Worm (Caenorhabditis elegans): ENCODE results near the gene F43C1.7.

Gene F43C1.7

DNA sequence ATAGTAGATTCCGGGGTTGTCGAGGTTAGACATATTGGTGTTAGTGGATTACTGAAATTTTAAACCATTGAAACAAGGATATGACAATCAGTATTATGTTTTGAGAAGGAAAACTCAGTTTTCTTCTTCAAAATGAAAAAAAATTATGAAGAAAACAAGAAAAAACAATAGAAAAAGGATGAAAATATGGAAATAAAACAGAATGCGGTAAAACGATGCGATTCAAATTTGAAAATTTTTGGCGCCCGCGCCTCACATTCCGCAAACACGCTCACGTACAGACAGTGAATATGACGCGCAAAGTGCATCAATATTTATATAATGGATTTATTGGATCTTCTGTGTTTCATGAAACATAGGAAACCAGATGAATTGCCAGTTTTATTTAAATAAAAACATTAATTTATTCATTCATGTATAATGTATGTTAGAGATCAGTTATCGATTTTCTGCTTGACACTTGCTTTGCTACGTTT, 48.9 kb upstream of the F43C1.7 start, which contains the start of gene mcm-5 (continued):
- TF ChIP-seq egrh-3 (GFP tag; IDR thresholded peaks at IDR 0.05) (no peak), egl-18 (GFP tag; IDR thresholded peaks at IDR 0.05) (no peak), lin-35 (GFP tag; optimal IDR thresholded peaks at IDR 0.05) (peak in 1 of 3 experiments; percentile 45), Y67H2A.10 (GFP tag; conservative IDR thresholded peaks at IDR 0.05) (no peak), unc-62 (GFP tag; optimal IDR thresholded peaks at IDR 0.05) (no peak), ccch-3 (GFP tag; optimal IDR thresholded peaks at IDR 0.05) (no peak), lsl-1 (GFP tag; optimal IDR thresholded peaks at IDR 0.05) (peak; percentile 74), F57C9.4 (tag; optimal IDR thresholded peaks at IDR 0.05) (no peak), bed-2 (GFP tag; IDR thresholded peaks at IDR 0.05) (no peak), snpc-1.3 (tag; optimal IDR thresholded peaks at IDR 0.05; ENCODE audit: insufficient read depth) (peak; percentile 56), K11D2.4 (GFP tag; IDR thresholded peaks at IDR 0.05) (no peak), aptf-2 (GFP tag; conservative IDR thresholded peaks at IDR 0.05) (no peak), lin-40 (tag; optimal IDR thresholded peaks at IDR 0.05) (no peak), bed-1 (GFP tag; IDR thresholded peaks at IDR 0.05) (no peak), sdz-38 (tag; optimal IDR thresholded peaks at IDR 0.05) (no peak), F22D6.2 (tag; optimal IDR thresholded peaks at IDR 0.05) (no peak), ztf-25 (GFP tag; IDR thresholded peaks at IDR 0.05) (no peak), dpl-1 (GFP tag; optimal IDR thresholded peaks at IDR 0.05) (peak; percentile 89), lin-54 (GFP tag; optimal IDR thresholded peaks at IDR 0.05) (peak; percentile 85), fkh-3 (tag; optimal IDR thresholded peaks at IDR 0.05) (no peak), ztf-26 (tag; optimal IDR thresholded peaks at IDR 0.05) (no peak), rpc-1 (optimal IDR thresholded peaks at IDR 0.05) (no peak), rpc-1 (tag; optimal IDR thresholded peaks at IDR 0.05) (no peak), ama-1 (optimal IDR thresholded peaks at IDR 0.05) (no peak), ama-1 (GFP tag; optimal IDR thresholded peaks at IDR 0.05) (no peak), lin-26 (GFP tag; IDR thresholded peaks at IDR 0.05) (no peak), ceh-79 (tag; optimal IDR thresholded peaks at IDR 0.05) (no peak), madf-3 (GFP tag; IDR thresholded peaks at IDR 0.05) (peak; percentile 85), tbx-9 (tag; optimal IDR thresholded peaks at IDR 0.05; ENCODE audit: borderline replicate concordance) (no peak), rcor-1 (GFP tag; IDR thresholded peaks at IDR 0.05) (no peak), ztf-22 (GFP tag; optimal IDR thresholded peaks at IDR 0.05) (no peak), ceh-100 (GFP tag; IDR thresholded peaks at IDR 0.05) (no peak), F10E7.11 (tag; optimal IDR thresholded peaks at IDR 0.05) (no peak), zfh-2 (GFP tag; conservative IDR thresholded peaks at IDR 0.05) (no peak), ets-4 (GFP tag; optimal IDR thresholded peaks at IDR 0.05) (no peak), F33H1.4 (GFP tag; IDR thresholded peaks at IDR 0.05) (peak; percentile 60)

DNA sequence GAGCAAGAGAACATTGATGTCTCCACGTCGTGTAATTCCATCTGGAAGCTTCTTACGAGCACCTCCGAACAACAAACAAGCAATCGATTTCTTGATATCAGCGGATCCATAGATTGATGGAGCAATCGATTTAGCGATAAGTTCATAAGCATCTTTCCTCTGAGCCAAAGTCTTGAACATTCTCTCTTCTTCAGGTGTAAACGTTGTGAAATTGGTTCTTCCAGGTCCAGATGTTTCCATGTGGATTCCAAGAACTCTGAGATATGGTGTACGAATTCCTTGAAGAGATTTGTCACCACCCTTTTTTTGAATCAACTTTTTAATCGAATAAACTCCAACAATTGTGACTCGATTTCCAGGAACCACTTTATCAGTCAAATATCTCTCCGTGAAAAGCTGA, 47.6 kb upstream of the F43C1.7 start:
- TF ChIP-seq efl-1 (GFP tag; optimal IDR thresholded peaks at IDR 0.05) (no peak), lir-1 (GFP tag; conservative IDR thresholded peaks at IDR 0.05) (no peak), hsf-1 (GFP tag; IDR thresholded peaks at IDR 0.05) (no peak), ceh-91 (GFP tag; IDR thresholded peaks at IDR 0.05) (no peak), somi-1 (GFP tag; optimal IDR thresholded peaks at IDR 0.05) (no peak), nfyb-1 (GFP tag; IDR thresholded peaks at IDR 0.05) (no peak), dpl-1 (GFP tag; optimal IDR thresholded peaks at IDR 0.05) (no peak), F39B2.1 (GFP tag; IDR thresholded peaks at IDR 0.05) (no peak), snpc-1.3 (tag; optimal IDR thresholded peaks at IDR 0.05; ENCODE audit: insufficient read depth) (no peak), D2030.7 (GFP tag; IDR thresholded peaks at IDR 0.05) (no peak), nhr-90 (tag; optimal IDR thresholded peaks at IDR 0.05) (no peak), hlh-12 (tag; optimal IDR thresholded peaks at IDR 0.05) (no peak)
